Worm (Caenorhabditis elegans) whole organism, late embryonic: ENCODE measurements around the gene sel-13.
"Not testable (repeated sequence)": the region's sequence is repeated elsewhere in the genome, so short reads cannot be mapped to it uniquely, and the experiment has no call there.

Experiments used
- C08G9.2 ChIP-seq: sonication (generic microtip); optimal IDR thresholded peaks from 2 replicates; lab custom pipeline; 2016; ENCODE audit warnings: mild to moderate bottlenecking, missing genetic modification characterization, moderate library complexity, missing compliant biosample characterization
- ceh-14 ChIP-seq: sonication (generic microtip); optimal IDR thresholded peaks from 2 replicates; lab custom pipeline; 2016; ENCODE audit warnings: missing genotype, missing genetic modification characterization, missing compliant biosample characterization
- ceh-18 ChIP-seq: sonication (generic microtip); optimal IDR thresholded peaks from 2 replicates; lab custom pipeline; 2016; ENCODE audit warnings: missing genetic modification characterization, missing compliant biosample characterization
- ceh-19 ChIP-seq: fragments of 200-800 bp; sonication (Bioruptor generic); optimal IDR thresholded peaks from 2 replicates; lab custom pipeline; 2018; ENCODE audit warnings: mild to moderate bottlenecking, missing genetic modification characterization, missing compliant biosample characterization
- ceh-34 ChIP-seq: sonication (generic microtip); optimal IDR thresholded peaks from 2 replicates; lab custom pipeline; 2016; ENCODE audit warnings: mild to moderate bottlenecking, missing genetic modification characterization, missing compliant biosample characterization
- ceh-48 ChIP-seq: sonication (generic microtip); optimal IDR thresholded peaks from 2 replicates; lab custom pipeline; 2016; ENCODE audit warnings: missing genetic modification characterization, inconsistent platforms, missing compliant biosample characterization
- ceh-9 ChIP-seq: sonication (generic microtip); optimal IDR thresholded peaks from 2 replicates; lab custom pipeline; 2016; ENCODE audit warnings: mild to moderate bottlenecking, missing genetic modification characterization, inconsistent platforms, missing compliant biosample characterization
- dmd-4 ChIP-seq: sonication (generic microtip); optimal IDR thresholded peaks from 2 replicates; lab custom pipeline; 2016; ENCODE audit warnings: borderline replicate concordance, missing genetic modification characterization, missing compliant biosample characterization
- elt-2 ChIP-seq: sonication (generic microtip); optimal IDR thresholded peaks from 2 replicates; lab custom pipeline; 2016; ENCODE audit warnings: missing genetic modification reagents, missing genetic modification characterization, missing compliant biosample characterization
- elt-4 ChIP-seq: sonication (generic microtip); optimal IDR thresholded peaks from 2 replicates; lab custom pipeline; 2016; ENCODE audit warnings: missing genetic modification characterization, missing compliant biosample characterization
- fkh-6 ChIP-seq: sonication (generic microtip); optimal IDR thresholded peaks from 2 replicates; lab custom pipeline; 2016; ENCODE audit warnings: missing genetic modification characterization, missing compliant biosample characterization
- hlh-15 ChIP-seq: sonication (generic microtip); optimal IDR thresholded peaks from 2 replicates; lab custom pipeline; 2016; ENCODE audit warnings: missing genetic modification characterization, missing compliant biosample characterization
- hlh-30 ChIP-seq: sonication (generic microtip); optimal IDR thresholded peaks from 2 replicates; lab custom pipeline; 2017; ENCODE audit warnings: antibody characterized with exemption, missing genetic modification characterization, missing compliant biosample characterization; ENCODE audit not compliant: insufficient read depth
- hlh-6 ChIP-seq: sonication (generic microtip); optimal IDR thresholded peaks from 2 replicates; lab custom pipeline; 2016; ENCODE audit warnings: missing genotype, missing genetic modification characterization, missing compliant biosample characterization
- lim-6 ChIP-seq: sonication (generic microtip); optimal IDR thresholded peaks from 2 replicates; lab custom pipeline; 2016; ENCODE audit warnings: missing genetic modification characterization, missing compliant biosample characterization
- lin-11 ChIP-seq: fragments of 200-800 bp; sonication (Bioruptor generic); optimal IDR thresholded peaks from 2 replicates; lab custom pipeline; 2018; ENCODE audit warnings: mild to moderate bottlenecking, missing genetic modification characterization, missing compliant biosample characterization
- madf-2 ChIP-seq: sonication (generic microtip); optimal IDR thresholded peaks from 2 replicates; lab custom pipeline; 2017; ENCODE audit warnings: missing genetic modification characterization, missing compliant biosample characterization
- nfya-1 ChIP-seq: sonication (generic microtip); optimal IDR thresholded peaks from 2 replicates; lab custom pipeline; 2017; ENCODE audit warnings: missing genetic modification characterization, mild to moderate bottlenecking, missing compliant biosample characterization, antibody characterized with exemption, moderate library complexity
- npax-4 ChIP-seq: sonication (generic microtip); optimal IDR thresholded peaks from 2 replicates; lab custom pipeline; 2016; ENCODE audit warnings: missing genetic modification characterization, missing compliant biosample characterization
- pat-9 ChIP-seq: fragments of 200-800 bp; sonication (Bioruptor generic); optimal IDR thresholded peaks from 2 replicates; lab custom pipeline; 2018; ENCODE audit warnings: mild to moderate bottlenecking, missing genetic modification characterization, moderate library complexity, missing compliant biosample characterization
- pha-2 ChIP-seq: sonication (generic microtip); optimal IDR thresholded peaks from 2 replicates; lab custom pipeline; 2017; ENCODE audit warnings: mild to moderate bottlenecking, missing genetic modification characterization, missing compliant biosample characterization
- rnt-1 ChIP-seq: sonication (generic microtip); optimal IDR thresholded peaks from 2 replicates; lab custom pipeline; 2016; ENCODE audit warnings: missing genetic modification characterization, missing compliant biosample characterization
- sox-4 ChIP-seq: sonication (generic microtip); optimal IDR thresholded peaks from 2 replicates; lab custom pipeline; 2017; ENCODE audit warnings: mild to moderate bottlenecking, missing genetic modification characterization, inconsistent platforms, missing compliant biosample characterization
- syd-9 ChIP-seq: sonication (generic microtip); optimal IDR thresholded peaks from 2 replicates; lab custom pipeline; 2016; ENCODE audit warnings: mild to moderate bottlenecking, missing genetic modification characterization, moderate library complexity, missing compliant biosample characterization
- tbx-7 ChIP-seq: sonication (generic microtip); optimal IDR thresholded peaks from 2 replicates; lab custom pipeline; 2016; ENCODE audit warnings: missing genotype, missing genetic modification characterization, missing compliant biosample characterization
- ttx-3 ChIP-seq: sonication (generic microtip); optimal IDR thresholded peaks from 2 replicates; lab custom pipeline; 2016; ENCODE audit warnings: missing genetic modification reagents, missing genetic modification characterization, missing compliant biosample characterization
- unc-3 ChIP-seq, 2 experiments: fragments of 200-800 bp in 1 of 2; sonication (Bioruptor generic) in 1 of 2; sonication (generic microtip) in 1 of 2; conservative IDR thresholded peaks in 1 of 2; optimal IDR thresholded peaks in 1 of 2; 2 replicates each; pipeline versions ENCODE4 v1.3.6 to Lab custom; 2016 to 2022; ENCODE audit warnings: missing compliant biosample characterization in 2 of 2, missing genetic modification characterization in 2 of 2, missing genetic modification reagents in 1 of 2
- unc-42 ChIP-seq: sonication (generic microtip); optimal IDR thresholded peaks from 2 replicates; lab custom pipeline; 2016; ENCODE audit warnings: missing genotype, missing genetic modification characterization, missing compliant biosample characterization
- unc-55 ChIP-seq: sonication (generic microtip); optimal IDR thresholded peaks from 2 replicates; lab custom pipeline; 2017; ENCODE audit warnings: missing biosample characterization, missing genetic modification reagents, missing genetic modification characterization
- unc-86 ChIP-seq: sonication (generic microtip); optimal IDR thresholded peaks from 2 replicates; lab custom pipeline; 2016; ENCODE audit warnings: missing genetic modification characterization, missing compliant biosample characterization

Gene sel-13

ce11 chrIII:4699922-4700321 lies at the start of gene sel-13:
Gene sel-13 (minus strand): TSS chrIII:4700224.
- TF ChIP-seq ceh-14 (tag; lab: Kevin White, UChicago) = no peak
- TF ChIP-seq lin-11 (tag; lab: Kevin White, UChicago) = no peak
- no peak for TF ChIP-seq npax-4
- TF ChIP-seq unc-55 (GFP tag; lab: Kevin White, UChicago) = no peak
- no peak for TF ChIP-seq unc-42
- no peak for TF ChIP-seq pha-2 (tag; lab: Kevin White, UChicago)
- TF ChIP-seq ceh-34 (tag; lab: Kevin White, UChicago) = no peak
- TF ChIP-seq lim-6 = no peak
- no peak for TF ChIP-seq ceh-18 (tag; lab: Kevin White, UChicago)
- no peak for TF ChIP-seq syd-9 (tag; lab: Kevin White, UChicago)
- TF ChIP-seq, all 69 proteins: peak for 0

ce11 chrIII:4748666-4749065 lies 48.6 kb upstream of the sel-13 start:
- no peak for TF ChIP-seq unc-55 (GFP tag; lab: Kevin White, UChicago)
- peak; percentile 22 for TF ChIP-seq C08G9.2 (tag; lab: Kevin White, UChicago)

ce11 chrIII:4748109-4748508 lies 48.1 kb upstream of the sel-13 start, which contains the start of gene col-89:
Gene col-89 (plus strand): TSS chrIII:4748127.
- TF ChIP-seq rnt-1 (tag; lab: Kevin White, UChicago) (no peak), hlh-6 (tag; lab: Kevin White, UChicago) (no peak), ceh-9 (no peak), hlh-30 (tag; lab: Kevin White, UChicago) (no peak), lin-11 (tag; lab: Kevin White, UChicago) (no peak), ceh-19 (GFP tag; lab: Kevin White, UChicago) (no peak), madf-2 (tag; lab: Kevin White, UChicago) (no peak), elt-4 (tag; lab: Kevin White, UChicago) (no peak), elt-2 (no peak), ttx-3 (no peak), hlh-15 (no peak), syd-9 (tag; lab: Kevin White, UChicago) (no peak), sox-4 (no peak), fkh-6 (tag; lab: Kevin White, UChicago) (no peak), pat-9 (tag; lab: Kevin White, UChicago) (no peak), ceh-18 (tag; lab: Kevin White, UChicago) (no peak), tbx-7 (tag; lab: Kevin White, UChicago) (no peak)

- TF ChIP-seq unc-55 (GFP tag; lab: Kevin White, UChicago) (no peak), unc-86 (no peak), unc-3 (GFP tag; conservative IDR thresholded peaks at IDR 0.05; lab: Robert Waterston, UW) (no peak), unc-3 (tag; optimal IDR thresholded peaks at IDR 0.05; lab: Kevin White, UChicago) (no peak), ceh-48 (tag; lab: Kevin White, UChicago) (no peak)
Measured at ce11 chrIII:4745934-4746333, 45.9 kb upstream of the sel-13 start, which contains the start of gene F17C8.6. Gene F17C8.6 (minus strand): TSS chrIII:4746034.

- not testable (repeated sequence) for TF ChIP-seq elt-4, nfya-1, pha-2 (tag; lab: Kevin White, UChicago)
Measured at ce11 chrIII:4742620-4743019, 42.6 kb upstream of the sel-13 start, which contains the start of gene twk-6. Gene twk-6 (plus strand): TSS chrIII:4742920.

ce11 chrIII:4740820-4741219 lies 40.8 kb upstream of the sel-13 start:
- peak; percentile 27 for TF ChIP-seq elt-2
- TF ChIP-seq dmd-4 (tag; lab: Kevin White, UChicago) = no peak
